Fruit fly (Drosophila melanogaster) whole organism, prepupa: Measurements from ENCODE around the gene CG14551.

ENCODE experiments used
- CG10631 ChIP-seq: fragments of 200-800 bp; sonication (Bioruptor generic); optimal IDR thresholded peaks from 2 replicates; lab custom pipeline; 2016; ENCODE audit warnings: missing biosample characterization, missing genetic modification characterization
- CG10669 ChIP-seq: fragments of 200-800 bp; sonication (Bioruptor generic); optimal IDR thresholded peaks from 3 replicates; lab custom pipeline; 2018; ENCODE audit warnings: missing biosample characterization, mild to moderate bottlenecking, missing genetic modification characterization, moderate library complexity
- CG11294 ChIP-seq: fragments of 200-800 bp; sonication (Bioruptor generic); IDR thresholded peaks from 2 replicates; pipeline ENCODE4 v1.3.6; 2022; ENCODE audit warnings: missing biosample characterization, missing genetic modification characterization
- CG11762 ChIP-seq: fragments of 200-800 bp; sonication (Bioruptor generic); optimal IDR thresholded peaks from 3 replicates; lab custom pipeline; 2016; ENCODE audit warnings: missing biosample characterization, missing genetic modification characterization; ENCODE audit not compliant: insufficient read depth
- CG1621 ChIP-seq: fragments of 200-800 bp; sonication (Bioruptor generic); optimal IDR thresholded peaks from 3 replicates; lab custom pipeline; 2018; ENCODE audit warnings: missing biosample characterization, mild to moderate bottlenecking, missing genetic modification characterization
- CG16779 ChIP-seq: fragments of 200-800 bp; sonication (Bioruptor generic); optimal IDR thresholded peaks from 3 replicates; lab custom pipeline; 2017; ENCODE audit warnings: missing biosample characterization, mild to moderate bottlenecking, missing genetic modification characterization
- CG31627 ChIP-seq: fragments of 200-800 bp; sonication (Bioruptor generic); optimal IDR thresholded peaks from 3 replicates; lab custom pipeline; 2016; ENCODE audit warnings: missing biosample characterization, missing genetic modification characterization
- CG34406 ChIP-seq: fragments of 200-800 bp; sonication (Bioruptor generic); optimal IDR thresholded peaks from 3 replicates; lab custom pipeline; 2016; ENCODE audit warnings: missing biosample characterization, missing genetic modification characterization
- CG3919 ChIP-seq: fragments of 200-800 bp; sonication (Bioruptor generic); optimal IDR thresholded peaks from 3 replicates; lab custom pipeline; 2016; ENCODE audit warnings: missing biosample characterization, missing genetic modification characterization
- CG6276 ChIP-seq: fragments of 200-800 bp; sonication (Bioruptor generic); optimal IDR thresholded peaks from 2 replicates; lab custom pipeline; 2017; ENCODE audit warnings: missing biosample characterization, mild to moderate bottlenecking, missing genetic modification characterization
- CG6792 ChIP-seq: fragments of 200-800 bp; sonication (Bioruptor generic); optimal IDR thresholded peaks from 3 replicates; lab custom pipeline; 2016; ENCODE audit warnings: missing biosample characterization, missing genetic modification characterization
- CG6808 ChIP-seq: fragments of 200-800 bp; sonication (Bioruptor generic); optimal IDR thresholded peaks from 3 replicates; lab custom pipeline; 2017; ENCODE audit warnings: missing biosample characterization, missing genetic modification characterization, mild to moderate bottlenecking, moderate library complexity, missing genetic modification reagents
- CG6854 ChIP-seq: fragments of 200-800 bp; sonication (Bioruptor generic); optimal IDR thresholded peaks from 2 replicates; lab custom pipeline; 2017; ENCODE audit warnings: missing biosample characterization, mild to moderate bottlenecking, missing genetic modification characterization
- CG7368 ChIP-seq: fragments of 200-800 bp; sonication (Bioruptor generic); optimal IDR thresholded peaks from 3 replicates; lab custom pipeline; 2016; ENCODE audit warnings: missing biosample characterization, missing genetic modification characterization
- CG8119 ChIP-seq: fragments of 200-800 bp; sonication (Bioruptor generic); IDR thresholded peaks from 3 replicates; pipeline ENCODE4 v1.3.6; 2022; ENCODE audit warnings: missing biosample characterization, missing genetic modification characterization
- CG8319 ChIP-seq: fragments of 200-800 bp; sonication (Bioruptor generic); optimal IDR thresholded peaks from 3 replicates; lab custom pipeline; 2016; ENCODE audit warnings: missing biosample characterization, missing genetic modification characterization
- CG8632 ChIP-seq: fragments of 200-800 bp; sonication (Bioruptor generic); optimal IDR thresholded peaks from 3 replicates; lab custom pipeline; 2016; ENCODE audit warnings: missing biosample characterization, missing genetic modification characterization
- CG9139 ChIP-seq: fragments of 200-800 bp; sonication (Bioruptor generic); optimal IDR thresholded peaks from 3 replicates; lab custom pipeline; 2017; ENCODE audit warnings: missing biosample characterization, mild to moderate bottlenecking, missing genetic modification characterization
- Eip75B ChIP-seq: fragments of 200-800 bp; sonication (Bioruptor generic); optimal IDR thresholded peaks from 3 replicates; lab custom pipeline; 2016; ENCODE audit warnings: missing biosample characterization, missing genetic modification characterization
- Eip78C ChIP-seq: fragments of 200-800 bp; sonication (Bioruptor generic); peaks from one replicate; lab custom pipeline; 2016; ENCODE audit warnings: missing biosample characterization, missing genetic modification characterization
- Eip93F ChIP-seq: fragments of 200-800 bp; sonication (Bioruptor generic); optimal IDR thresholded peaks from 2 replicates; lab custom pipeline; 2016; ENCODE audit warnings: missing biosample characterization, mild to moderate bottlenecking, missing genetic modification characterization
- Ets96B ChIP-seq: fragments of 200-800 bp; optimal IDR thresholded peaks from 2 replicates; lab custom pipeline; 2019; ENCODE audit warnings: missing biosample characterization, mild to moderate bottlenecking, missing genetic modification characterization, moderate library complexity
- Gug ChIP-seq: fragments of 200-800 bp; sonication (Bioruptor generic); IDR thresholded peaks from 2 replicates; pipeline ENCODE4 v1.3.6; 2022; ENCODE audit warnings: missing biosample characterization, missing genetic modification characterization
- Hr38 ChIP-seq: sonication (Bioruptor generic); optimal IDR thresholded peaks from 2 replicates; lab custom pipeline; 2016; ENCODE audit warnings: missing biosample characterization, missing genetic modification characterization
- Hr39 ChIP-seq: fragments of 200-800 bp; sonication (Bioruptor generic); optimal IDR thresholded peaks from 2 replicates; lab custom pipeline; 2016; ENCODE audit warnings: missing biosample characterization, missing genetic modification characterization
- Lpt ChIP-seq: fragments of 200-800 bp; sonication (Bioruptor generic); optimal IDR thresholded peaks from 3 replicates; lab custom pipeline; 2016; ENCODE audit warnings: missing biosample characterization, missing genetic modification characterization
- Met ChIP-seq: fragments of 200-800 bp; sonication (Bioruptor generic); optimal IDR thresholded peaks from 3 replicates; lab custom pipeline; 2016; ENCODE audit warnings: missing biosample characterization, missing genetic modification characterization
- Smox ChIP-seq: fragments of 200-800 bp; sonication (Bioruptor generic); optimal IDR thresholded peaks from 3 replicates; lab custom pipeline; 2016; ENCODE audit warnings: missing biosample characterization, missing genetic modification characterization
- Sox102F ChIP-seq: fragments of 200-800 bp; sonication (Bioruptor generic); optimal IDR thresholded peaks from 2 replicates; lab custom pipeline; 2016; ENCODE audit warnings: missing biosample characterization, mild to moderate bottlenecking, missing genetic modification characterization
- Sox14 ChIP-seq: fragments of 200-800 bp; sonication (Bioruptor generic); optimal IDR thresholded peaks from 3 replicates; lab custom pipeline; 2016; ENCODE audit warnings: missing biosample characterization, missing genetic modification characterization
- Sox15 ChIP-seq: fragments of 200-800 bp; sonication (Bioruptor generic); optimal IDR thresholded peaks from 3 replicates; lab custom pipeline; 2016; ENCODE audit warnings: missing biosample characterization, missing genetic modification characterization
- achi ChIP-seq: fragments of 200-800 bp; sonication (Bioruptor generic); optimal IDR thresholded peaks from 3 replicates; lab custom pipeline; 2016; ENCODE audit warnings: missing biosample characterization, missing genetic modification characterization
- acj6 ChIP-seq: fragments of 200-800 bp; sonication (Bioruptor generic); optimal IDR thresholded peaks from 3 replicates; lab custom pipeline; 2016; ENCODE audit warnings: missing biosample characterization, missing genetic modification characterization
- dac ChIP-seq: fragments of 200-800 bp; sonication (Bioruptor generic); optimal IDR thresholded peaks from 2 replicates; lab custom pipeline; 2017; ENCODE audit warnings: missing biosample characterization, mild to moderate bottlenecking, missing genetic modification characterization
- dsx ChIP-seq: fragments of 200-800 bp; optimal IDR thresholded peaks from 3 replicates; lab custom pipeline; 2019; ENCODE audit warnings: missing biosample characterization, mild to moderate bottlenecking, missing genetic modification characterization, moderate library complexity; ENCODE audit not compliant: poor library complexity, severe bottlenecking
- eg ChIP-seq: fragments of 200-800 bp; sonication (Bioruptor generic); IDR thresholded peaks from 3 replicates; pipeline ENCODE4 v1.3.6; 2022; ENCODE audit warnings: missing biosample characterization, missing genetic modification characterization
- esn ChIP-seq: fragments of 200-800 bp; sonication (Bioruptor generic); optimal IDR thresholded peaks from 2 replicates; lab custom pipeline; 2016; ENCODE audit warnings: missing biosample characterization, mild to moderate bottlenecking, missing genetic modification characterization, moderate library complexity
- fd59A ChIP-seq: fragments of 200-800 bp; sonication (Bioruptor generic); optimal IDR thresholded peaks from 2 replicates; lab custom pipeline; 2017; ENCODE audit warnings: missing biosample characterization, mild to moderate bottlenecking, missing genetic modification characterization, missing genetic modification reagents
- fd85E ChIP-seq: fragments of 200-800 bp; sonication (Bioruptor generic); optimal IDR thresholded peaks from 3 replicates; lab custom pipeline; 2016; ENCODE audit warnings: missing biosample characterization, missing genetic modification characterization
- fkh ChIP-seq: fragments of 200-800 bp; sonication (Bioruptor generic); optimal IDR thresholded peaks from 3 replicates; lab custom pipeline; 2017; ENCODE audit warnings: missing biosample characterization, mild to moderate bottlenecking, missing genetic modification characterization, moderate library complexity
- lz ChIP-seq: fragments of 200-800 bp; sonication (Bioruptor generic); optimal IDR thresholded peaks from 3 replicates; lab custom pipeline; 2016; ENCODE audit warnings: missing biosample characterization, missing genetic modification characterization
- pdm3 ChIP-seq: fragments of 200-800 bp; sonication (Bioruptor generic); optimal IDR thresholded peaks from 3 replicates; lab custom pipeline; 2016; ENCODE audit warnings: missing biosample characterization, missing genetic modification characterization
- salr ChIP-seq, 2 experiments: fragments of 200-800 bp; sonication (Bioruptor generic); optimal IDR thresholded peaks; 3 replicates each; lab custom pipeline; 2016 to 2018; ENCODE audit warnings: missing biosample characterization in 2 of 2, missing genetic modification characterization in 2 of 2, mild to moderate bottlenecking in 1 of 2
- ss ChIP-seq, 2 experiments: fragments of 200-800 bp; sonication (Bioruptor generic); optimal IDR thresholded peaks; 2 replicates in 1 of 2; 3 replicates in 1 of 2; lab custom pipeline; 2017 to 2018; ENCODE audit warnings: mild to moderate bottlenecking in 2 of 2, missing biosample characterization in 2 of 2, missing genetic modification characterization in 2 of 2, moderate library complexity in 1 of 2
- topi ChIP-seq: fragments of 200-800 bp; sonication (Bioruptor generic); optimal IDR thresholded peaks from 3 replicates; lab custom pipeline; 2016; ENCODE audit warnings: missing biosample characterization, missing genetic modification characterization

Gene CG14551

dm6 chr3R:26021195-26021914 lies 41.5 kb downstream of the CG14551 start (continued):
- TF ChIP-seq CG1621 (tag; lab: Kevin White, UChicago), result peak; percentile 60
- TF ChIP-seq Lpt (GFP tag; lab: Kevin White, UChicago), result peak; percentile 88
- TF ChIP-seq fd85E (GFP tag; lab: Kevin White, UChicago), result peak; percentile 41
- TF ChIP-seq CG6276 (GFP tag; lab: Kevin White, UChicago), result peak; percentile 95
- TF ChIP-seq Hr39, result peak; percentile 89
- TF ChIP-seq CG10631 (GFP tag; lab: Kevin White, UChicago), result peak; percentile 96
- peak; percentile 92 for TF ChIP-seq achi
- TF ChIP-seq CG10669, result peak; percentile 93
- peak; percentile 82 to 93 for TF ChIP-seq ss (GFP tag; optimal IDR thresholded peaks at IDR 0.05; lab: Kevin White, UChicago)

- peak; percentile 24 for TF ChIP-seq CG8319 (GFP tag; lab: Kevin White, UChicago)
- no peak for TF ChIP-seq CG9139
- TF ChIP-seq salr (GFP tag; optimal IDR thresholded peaks at IDR 0.05; lab: Kevin White, UChicago), result peak; percentile 34 to 75
- peak; percentile 59 for TF ChIP-seq CG11762 (GFP tag; lab: Kevin White, UChicago)
- TF ChIP-seq CG34406 (GFP tag; lab: Kevin White, UChicago), result peak; percentile 73
- peak; percentile 51 for TF ChIP-seq Smox (GFP tag; lab: Kevin White, UChicago)
- peak; percentile 54 for TF ChIP-seq CG7368 (GFP tag; lab: Kevin White, UChicago)
- peak; percentile 40 for TF ChIP-seq CG16779 (tag; lab: Kevin White, UChicago)
- TF ChIP-seq topi, result peak; percentile 48
- peak; percentile 62 for TF ChIP-seq CG3919 (GFP tag; lab: Kevin White, UChicago)
- TF ChIP-seq fd59A (GFP tag; lab: Kevin White, UChicago), result peak; percentile 55
- peak; percentile 53 for TF ChIP-seq Sox15
- peak; percentile 62 for TF ChIP-seq CG8632 (GFP tag; lab: Kevin White, UChicago)
- TF ChIP-seq Eip78C, result peak; percentile 89
- peak; percentile 19; the same call in 1 of the 2 replicates for TF ChIP-seq CG11294 (GFP tag; lab: Robert Waterston, UW)
- TF ChIP-seq dsx (GFP tag; lab: Kevin White, UChicago), result no peak
- TF ChIP-seq acj6, result peak; percentile 72
- no peak for TF ChIP-seq CG6854
- TF ChIP-seq Hr38 (GFP tag; lab: Kevin White, UChicago), result no peak
- peak; percentile 83 for TF ChIP-seq CG8119 (GFP tag; lab: Robert Waterston, UW)
- no peak for TF ChIP-seq fkh (GFP tag; lab: Kevin White, UChicago)
- TF ChIP-seq Gug, result peak; percentile 58
- peak; percentile 36 for TF ChIP-seq Sox14 (GFP tag; lab: Kevin White, UChicago)
- peak; percentile 72 for TF ChIP-seq Ets96B (tag; lab: Kevin White, UChicago)
- TF ChIP-seq Eip75B (GFP tag; lab: Kevin White, UChicago), result peak; percentile 61
- TF ChIP-seq Eip93F (GFP tag; lab: Kevin White, UChicago), result no peak
- TF ChIP-seq esn (GFP tag; lab: Kevin White, UChicago), result peak; percentile 64
- TF ChIP-seq CG6792 (GFP tag; lab: Kevin White, UChicago), result peak; percentile 33
- TF ChIP-seq CG6276 (GFP tag; lab: Kevin White, UChicago), result peak; percentile 74
- peak; percentile 53 for TF ChIP-seq dac (GFP tag; lab: Kevin White, UChicago)
- TF ChIP-seq CG10631 (GFP tag; lab: Kevin White, UChicago), result peak; percentile 76
- TF ChIP-seq Hr39, result peak; percentile 36
- TF ChIP-seq achi, result peak; percentile 77
- TF ChIP-seq CG31627, result peak; percentile 15
- TF ChIP-seq CG6808 (GFP tag; lab: Kevin White, UChicago), result peak; percentile 72
- TF ChIP-seq CG10669, result peak; percentile 73
- peak; percentile 46 for TF ChIP-seq lz
- peak; percentile 53 for TF ChIP-seq Met (GFP tag; lab: Kevin White, UChicago)
- peak; percentile 84 for TF ChIP-seq eg (GFP tag; lab: Robert Waterston, UW)
- TF ChIP-seq Sox102F (GFP tag; lab: Kevin White, UChicago), result peak; percentile 26
- peak; percentile 65 for TF ChIP-seq pdm3 (GFP tag; lab: Kevin White, UChicago)
- TF ChIP-seq fd85E (GFP tag; lab: Kevin White, UChicago), result no peak
Measured at dm6 chr3R:26020244-26021171, 42.3 kb downstream of the CG14551 start.
